Worm (Caenorhabditis elegans) whole organism, young adult: ENCODE measurements around the gene aldo-1.
A peak's percentile ranks its signal among the peaks of the same experiment; 100 is the strongest.

Source experiments
- B0019.2 ChIP-seq: fragments of 200-800 bp; sonication (Bioruptor generic); conservative IDR thresholded peaks from 2 replicates; pipeline ENCODE4 v1.3.6; 2022; ENCODE audit warnings: missing genetic modification reagents, missing genetic modification characterization, missing compliant biosample characterization
- B0261.1 ChIP-seq: sonication (generic microtip); optimal IDR thresholded peaks from 2 replicates; lab custom pipeline; 2016; ENCODE audit warnings: mild to moderate bottlenecking, missing genetic modification characterization, moderate library complexity, missing compliant biosample characterization
- B0336.3 ChIP-seq: fragments of 200-800 bp; sonication (Bioruptor generic); IDR thresholded peaks from 2 replicates; pipeline ENCODE4 v1.3.6; 2022; ENCODE audit warnings: missing genetic modification characterization, missing compliant biosample characterization
- C06A6.2 ChIP-seq: fragments of 200-800 bp; sonication (Bioruptor generic); conservative IDR thresholded peaks from 2 replicates; pipeline ENCODE4 v1.3.6; 2022; ENCODE audit warnings: missing genetic modification characterization, missing compliant biosample characterization
- C17E4.6 ChIP-seq: fragments of 200-800 bp; sonication (Bioruptor generic); IDR thresholded peaks from 2 replicates; pipeline ENCODE4 v1.3.6; 2022; ENCODE audit warnings: missing genetic modification reagents, missing genetic modification characterization, missing compliant biosample characterization
- D2030.7 ChIP-seq: fragments of 200-800 bp; sonication (Bioruptor generic); IDR thresholded peaks from 2 replicates; pipeline ENCODE4 v1.3.6; 2022; ENCODE audit warnings: missing genetic modification reagents, missing genetic modification characterization, missing compliant biosample characterization
- F10E7.11 ChIP-seq: sonication (generic microtip); optimal IDR thresholded peaks from 2 replicates; lab custom pipeline; 2017; ENCODE audit warnings: mild to moderate bottlenecking, missing genetic modification characterization, moderate library complexity, missing compliant biosample characterization
- F33H1.4 ChIP-seq: fragments of 200-800 bp; sonication (Bioruptor generic); IDR thresholded peaks from 2 replicates; pipeline ENCODE4 v1.3.6; 2022; ENCODE audit warnings: missing genetic modification reagents, missing genetic modification characterization, missing compliant biosample characterization
- F39B2.1 ChIP-seq: fragments of 200-800 bp; sonication (Bioruptor generic); IDR thresholded peaks from 2 replicates; pipeline ENCODE4 v1.3.6; 2022; ENCODE audit warnings: missing genetic modification reagents, missing genetic modification characterization, missing compliant biosample characterization
- F49E8.2 ChIP-seq: sonication (generic microtip); optimal IDR thresholded peaks from 3 replicates; lab custom pipeline; 2017; ENCODE audit warnings: missing genetic modification characterization, mild to moderate bottlenecking, missing compliant biosample characterization, antibody characterized with exemption, moderate library complexity; ENCODE audit not compliant: insufficient read depth
- F52B5.7 ChIP-seq: sonication (generic microtip); optimal IDR thresholded peaks from 2 replicates; lab custom pipeline; 2016; ENCODE audit warnings: mild to moderate bottlenecking, missing genetic modification characterization, missing compliant biosample characterization
- F55B11.4 ChIP-seq: sonication (generic microtip); optimal IDR thresholded peaks from 2 replicates; lab custom pipeline; 2016; ENCODE audit warnings: missing compliant biosample characterization, missing genetic modification characterization, borderline replicate concordance; ENCODE audit not compliant: insufficient read depth
- T26A5.8 ChIP-seq: sonication (generic microtip); optimal IDR thresholded peaks from 2 replicates; lab custom pipeline; 2016; ENCODE audit warnings: missing genetic modification characterization, missing compliant biosample characterization
- Y56A3A.18 ChIP-seq: fragments of 200-800 bp; sonication (Bioruptor generic); IDR thresholded peaks from 2 replicates; pipeline ENCODE4 v1.3.6; 2022; ENCODE audit warnings: missing genetic modification reagents, missing genetic modification characterization, missing compliant biosample characterization
- Y79H2A.3 ChIP-seq: fragments of 200-800 bp; sonication (Bioruptor generic); conservative IDR thresholded peaks from 2 replicates; pipeline ENCODE4 v1.3.6; 2022; ENCODE audit warnings: missing genetic modification reagents, missing genetic modification characterization, missing compliant biosample characterization
- ZK185.1 ChIP-seq: sonication (generic microtip); optimal IDR thresholded peaks from 2 replicates; lab custom pipeline; 2016; ENCODE audit warnings: mild to moderate bottlenecking, missing genetic modification characterization, missing compliant biosample characterization; ENCODE audit not compliant: poor library complexity, severe bottlenecking
- akir-1 ChIP-seq: fragments of 200-800 bp; sonication (Bioruptor generic); optimal IDR thresholded peaks from 2 replicates; lab custom pipeline; 2018; ENCODE audit warnings: mild to moderate bottlenecking, missing genetic modification characterization, moderate library complexity, missing compliant biosample characterization
- ama-1 ChIP-seq, 3 experiments: fragments of 150-350 bp in 1 of 3; sonication (generic microtip) in 2 of 3; optimal IDR thresholded peaks; 2 replicates each; lab custom pipeline; 2014 to 2018; ENCODE audit warnings: missing biosample characterization in 2 of 3, missing genetic modification characterization in 2 of 3, missing genetic modification reagents in 2 of 3
- aptf-3 ChIP-seq: fragments of 200-800 bp; sonication (Bioruptor generic); IDR thresholded peaks from 2 replicates; pipeline ENCODE4 v1.3.6; 2022; ENCODE audit warnings: missing genetic modification characterization, missing compliant biosample characterization
- athp-1 ChIP-seq: sonication (generic microtip); optimal IDR thresholded peaks from 2 replicates; lab custom pipeline; 2017; ENCODE audit warnings: mild to moderate bottlenecking, missing genetic modification characterization, missing compliant biosample characterization
- attf-5 ChIP-seq: fragments of 200-800 bp; sonication (Bioruptor generic); optimal IDR thresholded peaks from 2 replicates; lab custom pipeline; 2018; ENCODE audit warnings: mild to moderate bottlenecking, missing genetic modification characterization, missing compliant biosample characterization
- attf-6 ChIP-seq: fragments of 200-800 bp; sonication (Bioruptor generic); IDR thresholded peaks from 2 replicates; pipeline ENCODE4 v1.3.6; 2022; ENCODE audit warnings: missing genetic modification reagents, missing genetic modification characterization, missing compliant biosample characterization
- bed-1 ChIP-seq: fragments of 200-800 bp; sonication (Bioruptor generic); IDR thresholded peaks from 2 replicates; pipeline ENCODE4 v1.3.6; 2022; ENCODE audit warnings: missing genetic modification reagents, missing genetic modification characterization, missing compliant biosample characterization
- ccch-3 ChIP-seq: fragments of 200-800 bp; sonication (Bioruptor generic); optimal IDR thresholded peaks from 2 replicates; lab custom pipeline; 2018; ENCODE audit warnings: mild to moderate bottlenecking, missing genetic modification characterization, missing compliant biosample characterization
- ceh-91 ChIP-seq: fragments of 200-800 bp; sonication (Bioruptor generic); IDR thresholded peaks from 2 replicates; pipeline ENCODE4 v1.3.6; 2022; ENCODE audit warnings: missing genetic modification reagents, missing genetic modification characterization, missing compliant biosample characterization
- ekl-4 ChIP-seq: fragments of 200-800 bp; sonication (Bioruptor generic); IDR thresholded peaks from 2 replicates; pipeline ENCODE4 v1.3.6; 2022; ENCODE audit warnings: missing genetic modification reagents, missing genetic modification characterization, missing compliant biosample characterization
- gei-17 ChIP-seq: fragments of 200-800 bp; sonication (Bioruptor generic); optimal IDR thresholded peaks from 2 replicates; lab custom pipeline; 2018; ENCODE audit warnings: mild to moderate bottlenecking, missing genetic modification characterization, missing compliant biosample characterization
- him-1 ChIP-seq: sonication (generic microtip); optimal IDR thresholded peaks from 2 replicates; lab custom pipeline; 2016; ENCODE audit warnings: missing genotype, missing genetic modification reagents, missing genetic modification characterization, missing compliant biosample characterization
- hlh-12 ChIP-seq: sonication (generic microtip); optimal IDR thresholded peaks from 2 replicates; lab custom pipeline; 2016; ENCODE audit warnings: missing genetic modification characterization, missing compliant biosample characterization
- hlh-26 ChIP-seq: fragments of 200-800 bp; sonication (Bioruptor generic); conservative IDR thresholded peaks from 2 replicates; pipeline ENCODE4 v1.3.6; 2022; ENCODE audit warnings: missing genetic modification reagents, missing genetic modification characterization, missing compliant biosample characterization
- hmg-20 ChIP-seq: fragments of 200-800 bp; sonication (Bioruptor generic); IDR thresholded peaks from 2 replicates; pipeline ENCODE4 v1.3.6; 2022; ENCODE audit warnings: missing genetic modification reagents, missing genetic modification characterization, missing compliant biosample characterization
- hrde-1 ChIP-seq: sonication (generic microtip); optimal IDR thresholded peaks from 2 replicates; lab custom pipeline; 2016; ENCODE audit warnings: missing genetic modification characterization, mild to moderate bottlenecking, missing compliant biosample characterization, moderate library complexity, missing genotype, missing genetic modification reagents, borderline replicate concordance
- lag-1 ChIP-seq: fragments of 200-800 bp; sonication (Bioruptor generic); IDR thresholded peaks from 2 replicates; pipeline ENCODE4 v1.3.6; 2022; ENCODE audit warnings: missing genetic modification reagents, missing genetic modification characterization, missing compliant biosample characterization
- lsy-27 ChIP-seq: sonication (generic microtip); optimal IDR thresholded peaks from 2 replicates; lab custom pipeline; 2017; ENCODE audit warnings: missing genetic modification characterization, mild to moderate bottlenecking, missing compliant biosample characterization, antibody characterized with exemption, missing genotype, borderline replicate concordance; ENCODE audit not compliant: insufficient read depth
- madf-3 ChIP-seq: fragments of 200-800 bp; sonication (Bioruptor generic); IDR thresholded peaks from 2 replicates; pipeline ENCODE4 v1.3.6; 2022; ENCODE audit warnings: missing genetic modification reagents, missing genetic modification characterization, missing compliant biosample characterization
- mes-4 ChIP-seq: sonication (generic microtip); optimal IDR thresholded peaks from 2 replicates; lab custom pipeline; 2016; ENCODE audit warnings: missing genotype, missing genetic modification characterization, missing compliant biosample characterization
- nfya-2 ChIP-seq: fragments of 200-800 bp; sonication (Bioruptor generic); IDR thresholded peaks from 2 replicates; pipeline ENCODE4 v1.3.6; 2022; ENCODE audit warnings: missing genetic modification reagents, missing genetic modification characterization, missing compliant biosample characterization
- rec-8 ChIP-seq, 2 experiments: sonication (generic microtip); optimal IDR thresholded peaks; 2 replicates each; lab custom pipeline; 2016; ENCODE audit warnings: mild to moderate bottlenecking in 2 of 2, missing genetic modification characterization in 2 of 2, missing genetic modification reagents in 2 of 2, missing genotype in 2 of 2, missing biosample characterization in 1 of 2, missing compliant biosample characterization in 1 of 2, moderate library complexity in 1 of 2
- repo-1 ChIP-seq: sonication (generic microtip); optimal IDR thresholded peaks from 2 replicates; lab custom pipeline; 2017; ENCODE audit warnings: mild to moderate bottlenecking, missing genetic modification characterization, missing compliant biosample characterization
- sea-2 ChIP-seq: fragments of 200-800 bp; sonication (Bioruptor generic); IDR thresholded peaks from 2 replicates; pipeline ENCODE4 v1.3.6; 2022; ENCODE audit warnings: missing genetic modification characterization, missing compliant biosample characterization
- somi-1 ChIP-seq: fragments of 200-800 bp; sonication (Bioruptor generic); optimal IDR thresholded peaks from 2 replicates; lab custom pipeline; 2018; ENCODE audit warnings: mild to moderate bottlenecking, missing genetic modification characterization, missing compliant biosample characterization
- tbx-9 ChIP-seq: sonication (generic microtip); optimal IDR thresholded peaks from 2 replicates; lab custom pipeline; 2016; ENCODE audit warnings: borderline replicate concordance, missing genetic modification characterization, inconsistent platforms, missing compliant biosample characterization
- tlf-1 ChIP-seq: fragments of 200-800 bp; sonication (Bioruptor generic); optimal IDR thresholded peaks from 2 replicates; lab custom pipeline; 2018; ENCODE audit warnings: mild to moderate bottlenecking, missing genetic modification characterization, missing compliant biosample characterization
- unc-130 ChIP-seq: sonication (generic microtip); optimal IDR thresholded peaks from 2 replicates; lab custom pipeline; 2016; ENCODE audit warnings: missing genetic modification reagents, missing genetic modification characterization, missing compliant biosample characterization
- xnd-1 ChIP-seq: sonication (generic microtip); optimal IDR thresholded peaks from 2 replicates; lab custom pipeline; 2016; ENCODE audit warnings: missing genotype, missing genetic modification reagents, missing genetic modification characterization, missing compliant biosample characterization
- zim-3 ChIP-seq: sonication (generic microtip); optimal IDR thresholded peaks from 2 replicates; lab custom pipeline; 2017; ENCODE audit warnings: mild to moderate bottlenecking, missing genetic modification characterization, moderate library complexity, missing compliant biosample characterization
- ztf-26 ChIP-seq: sonication (generic microtip); optimal IDR thresholded peaks from 2 replicates; lab custom pipeline; 2017; ENCODE audit warnings: missing genetic modification characterization, missing compliant biosample characterization
- ztf-3 ChIP-seq: fragments of 200-800 bp; sonication (Bioruptor generic); optimal IDR thresholded peaks from 2 replicates; lab custom pipeline; 2018; ENCODE audit warnings: mild to moderate bottlenecking, missing genetic modification characterization, missing compliant biosample characterization
- ztf-6 ChIP-seq: fragments of 200-800 bp; sonication (Bioruptor generic); IDR thresholded peaks from 2 replicates; pipeline ENCODE4 v1.3.6; 2022; ENCODE audit warnings: missing genetic modification reagents, missing genetic modification characterization, missing compliant biosample characterization

The aldo-1 gene

ce11 chrIII:13530017-13530416 is 34.7 kb downstream of the aldo-1 start (continued):
- TF ChIP-seq Y79H2A.3, result no peak
- TF ChIP-seq Y56A3A.18 (GFP tag; lab: Robert Waterston, UW), result no peak
- TF ChIP-seq attf-5 (GFP tag; lab: Kevin White, UChicago), result no peak
- TF ChIP-seq hlh-12 (tag; lab: Kevin White, UChicago), result no peak
- no peak for TF ChIP-seq ztf-6 (GFP tag; lab: Robert Waterston, UW)
- peak; percentile 64 for TF ChIP-seq F33H1.4 (GFP tag; lab: Robert Waterston, UW)
- TF ChIP-seq hmg-20 (GFP tag; lab: Robert Waterston, UW), result no peak
- no peak for TF ChIP-seq C17E4.6
- TF ChIP-seq gei-17 (GFP tag; lab: Kevin White, UChicago), result no peak
- TF ChIP-seq ceh-91 (GFP tag; lab: Robert Waterston, UW), result peak; percentile 84
- no peak for TF ChIP-seq bed-1 (GFP tag; lab: Robert Waterston, UW)
- TF ChIP-seq zim-3 (tag; lab: Kevin White, UChicago), result no peak
- TF ChIP-seq F52B5.7 (tag; lab: Kevin White, UChicago), result no peak
- no peak for TF ChIP-seq hlh-26 (GFP tag; lab: Robert Waterston, UW)
- TF ChIP-seq F49E8.2, result peak; percentile 20
- no peak for TF ChIP-seq ztf-3 (GFP tag; lab: Kevin White, UChicago)
- TF ChIP-seq ZK185.1, result no peak
- no peak for TF ChIP-seq sea-2
- TF ChIP-seq aptf-3, result no peak
- TF ChIP-seq him-1 (tag; lab: Kevin White, UChicago), result no peak
- TF ChIP-seq ekl-4 (GFP tag; lab: Robert Waterston, UW), result peak; percentile 73; the same call in 1 of the 2 replicates
- 0 out of 2 replicates have a peak, but pooled peaks have one; percentile 42 for TF ChIP-seq B0336.3
- peak; percentile 40 for TF ChIP-seq tlf-1 (GFP tag; lab: Kevin White, UChicago)
- no peak for TF ChIP-seq C06A6.2 (GFP tag; lab: Robert Waterston, UW)
- TF ChIP-seq lsy-27, result no peak
- no peak for TF ChIP-seq B0261.1
- TF ChIP-seq F10E7.11 (tag; lab: Kevin White, UChicago), result no peak
- TF ChIP-seq T26A5.8 (tag; lab: Kevin White, UChicago), result no peak
- 0 out of 2 replicates have a peak, but pooled peaks have one; percentile 25 for TF ChIP-seq madf-3 (GFP tag; lab: Robert Waterston, UW)
- peak; percentile 70 for TF ChIP-seq xnd-1 (tag; lab: Kevin White, UChicago)
- TF ChIP-seq hrde-1 (tag; lab: Kevin White, UChicago), result no peak
- no peak for TF ChIP-seq attf-6 (GFP tag; lab: Robert Waterston, UW)
- no peak for TF ChIP-seq mes-4
- TF ChIP-seq nfya-2 (GFP tag; lab: Robert Waterston, UW), result no peak
- TF ChIP-seq D2030.7 (GFP tag; lab: Robert Waterston, UW), result peak; percentile 82
- TF ChIP-seq F55B11.4 (tag; lab: Kevin White, UChicago), result no peak
- no peak for TF ChIP-seq rec-8 (tag; optimal IDR thresholded peaks at IDR 0.05; lab: Kevin White, UChicago)
- TF ChIP-seq ccch-3 (GFP tag; lab: Kevin White, UChicago), result no peak
- TF ChIP-seq unc-130 (GFP tag; lab: Kevin White, UChicago), result no peak
- TF ChIP-seq ztf-26 (tag; lab: Kevin White, UChicago), result no peak
- TF ChIP-seq repo-1 (tag; lab: Kevin White, UChicago), result no peak
- TF ChIP-seq lag-1, result no peak
- no peak for TF ChIP-seq tbx-9 (tag; lab: Kevin White, UChicago)
- TF ChIP-seq akir-1, result no peak
- TF ChIP-seq F39B2.1, result no peak
- TF ChIP-seq athp-1 (tag; lab: Kevin White, UChicago), result no peak
- TF ChIP-seq ama-1 (optimal IDR thresholded peaks at IDR 0.05; lab: Kevin White, UChicago), result no peak
- TF ChIP-seq ama-1 (GFP tag; optimal IDR thresholded peaks at IDR 0.05; lab: Kevin White, UChicago), result no peak
- TF ChIP-seq B0019.2 (GFP tag; lab: Robert Waterston, UW), result no peak
- no peak for TF ChIP-seq somi-1 (GFP tag; lab: Kevin White, UChicago)
